Worm (Caenorhabditis elegans): ENCODE data around the gene asm-2.
A peak's percentile ranks its signal among the peaks of the same experiment; 100 is the strongest.

asm-2 gene

DNA sequence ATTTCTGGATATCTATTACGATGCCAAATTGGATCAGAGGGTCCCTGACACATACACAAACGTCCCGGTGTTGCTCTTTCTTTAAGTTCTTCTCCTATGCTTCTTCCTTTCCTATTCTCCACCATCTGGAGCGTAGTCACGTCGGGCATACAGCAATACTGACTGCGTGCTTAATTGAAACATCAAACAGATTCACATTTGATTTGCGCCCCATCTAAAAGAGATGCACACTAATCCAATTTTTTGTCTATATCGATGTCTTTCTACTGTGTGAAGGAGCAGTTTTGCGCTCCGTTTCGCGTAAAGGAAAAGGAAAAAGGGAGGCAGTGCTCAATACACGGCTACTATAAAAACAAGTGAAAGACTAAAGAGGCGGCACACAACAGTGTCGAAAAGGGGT, 4.7 kb upstream of the asm-2 start:
- TF ChIP-seq unc-42 (tag; optimal IDR thresholded peaks at IDR 0.05) (peak; percentile 87), rnt-1 (tag; optimal IDR thresholded peaks at IDR 0.05) (no peak)

DNA sequence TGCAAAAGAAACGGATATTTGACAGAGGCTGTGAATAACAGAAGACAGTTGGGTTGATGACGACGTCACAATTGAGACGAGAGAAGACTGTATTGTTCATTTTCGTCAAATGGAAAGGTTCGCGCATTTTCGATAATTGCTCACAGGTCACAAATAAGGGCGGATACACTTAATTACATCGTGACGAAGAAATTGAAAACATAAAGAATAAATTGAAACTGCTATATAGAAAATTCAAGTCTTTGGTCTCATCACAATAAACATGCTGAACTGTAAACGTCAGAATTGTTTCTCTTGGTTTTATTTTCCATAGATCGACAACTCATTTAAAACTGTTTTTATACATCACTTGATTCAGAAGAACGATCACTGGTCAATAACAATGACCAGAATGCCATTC, 2.8 kb upstream of the asm-2 start, which contains the start of gene ZK455.5:
ZK455.5 (minus strand) TSS at position 101 of the 400 bp plus-strand sequence.
- TF ChIP-seq pag-3 (tag; optimal IDR thresholded peaks at IDR 0.05; ENCODE audit: borderline replicate concordance) = no peak
- TF ChIP-seq pros-1 (tag; optimal IDR thresholded peaks at IDR 0.05) = no peak
- TF ChIP-seq madf-2 (tag; optimal IDR thresholded peaks at IDR 0.05) = no peak
- TF ChIP-seq nhr-232 (tag; optimal IDR thresholded peaks at IDR 0.05) = no peak
- TF ChIP-seq tbx-7 (tag; optimal IDR thresholded peaks at IDR 0.05) = no peak
- TF ChIP-seq ceh-6 (GFP tag; optimal IDR thresholded peaks at IDR 0.05) = no peak
- no peak for TF ChIP-seq npax-4 (tag; optimal IDR thresholded peaks at IDR 0.05)
- TF ChIP-seq sox-2 (GFP tag; IDR thresholded peaks at IDR 0.05) = no peak
- no peak for TF ChIP-seq ceh-19 (GFP tag; optimal IDR thresholded peaks at IDR 0.05)

DNA sequence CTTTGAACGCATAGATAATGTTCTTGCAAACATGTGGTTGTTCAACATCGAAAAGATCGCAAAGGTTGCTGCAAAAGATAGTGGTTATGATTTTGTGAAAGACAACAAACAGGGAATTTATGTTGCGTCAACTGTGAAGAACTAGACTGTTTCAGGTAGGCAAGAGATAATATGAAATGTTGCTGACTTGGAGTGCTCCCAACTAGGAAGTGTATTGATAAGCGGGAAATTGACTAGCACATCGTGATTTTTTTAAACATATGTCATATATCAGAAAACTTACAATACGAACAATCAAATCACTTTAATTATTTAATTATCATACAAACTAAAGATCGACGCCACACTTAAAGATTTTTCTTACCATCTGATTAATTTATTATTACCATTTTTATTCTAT, 826 bp downstream of the asm-2 start:
- no peak for TF ChIP-seq hlh-30 (tag; optimal IDR thresholded peaks at IDR 0.05; ENCODE audit: insufficient read depth)
- no peak for TF ChIP-seq unc-42 (tag; optimal IDR thresholded peaks at IDR 0.05)
- no peak for TF ChIP-seq zip-5 (tag; optimal IDR thresholded peaks at IDR 0.05)
- TF ChIP-seq nhr-11 (tag; optimal IDR thresholded peaks at IDR 0.05) = no peak
- TF ChIP-seq elt-2 (tag; optimal IDR thresholded peaks at IDR 0.05) = no peak
- TF ChIP-seq fkh-6 (tag; optimal IDR thresholded peaks at IDR 0.05) = no peak
- no peak for TF ChIP-seq pha-2 (tag; optimal IDR thresholded peaks at IDR 0.05)
- no peak for TF ChIP-seq ceh-45 (GFP tag; IDR thresholded peaks at IDR 0.05)
- TF ChIP-seq syd-9 (tag; optimal IDR thresholded peaks at IDR 0.05) = no peak
- TF ChIP-seq eyg-1 (tag; optimal IDR thresholded peaks at IDR 0.05) = no peak
- no peak for TF ChIP-seq nfya-1 (tag; optimal IDR thresholded peaks at IDR 0.05)
- no peak for TF ChIP-seq lin-11 (tag; optimal IDR thresholded peaks at IDR 0.05)
- TF ChIP-seq K09A11.1 (tag; optimal IDR thresholded peaks at IDR 0.05; ENCODE audit: insufficient read depth) = no peak
- no peak for TF ChIP-seq hlh-8 (tag; optimal IDR thresholded peaks at IDR 0.05)
- no peak for TF ChIP-seq ztf-16 (tag; optimal IDR thresholded peaks at IDR 0.05)
- TF ChIP-seq pros-1 (tag; optimal IDR thresholded peaks at IDR 0.05) = no peak

DNA sequence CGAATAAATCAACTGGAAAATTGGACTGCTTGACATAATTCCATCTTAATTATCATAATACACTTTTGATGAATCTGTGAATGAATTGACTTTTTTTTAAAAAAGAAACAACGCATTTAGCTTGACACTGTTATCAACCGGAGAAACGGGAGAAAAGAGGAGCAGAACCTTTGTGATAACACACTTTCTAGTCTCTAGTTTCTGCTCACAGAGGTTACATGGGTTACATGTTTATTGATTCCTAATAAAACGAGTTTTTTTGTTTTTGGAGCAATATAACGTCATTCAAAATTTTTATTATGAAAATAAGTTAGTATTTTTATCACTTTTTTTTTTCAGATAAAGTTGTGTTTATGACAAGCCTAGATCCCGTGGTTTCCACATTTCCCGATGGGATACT, 6.1 kb downstream of the asm-2 start, which contains the start of gene hizr-1:
hizr-1 (plus strand) TSS at position 340 of the 400 bp plus-strand sequence.
- TF ChIP-seq C38D4.7 (GFP tag; optimal IDR thresholded peaks at IDR 0.05) (no peak), sox-2 (GFP tag; IDR thresholded peaks at IDR 0.05) (no peak), ama-1 (optimal IDR thresholded peaks at IDR 0.05) (no peak), pax-1 (tag; optimal IDR thresholded peaks at IDR 0.05) (no peak), sox-4 (tag; optimal IDR thresholded peaks at IDR 0.05) (no peak), ceh-31 (tag; optimal IDR thresholded peaks at IDR 0.05) (no peak), unc-42 (tag; optimal IDR thresholded peaks at IDR 0.05) (no peak), pqm-1 (tag; optimal IDR thresholded peaks at IDR 0.05) (no peak), pha-2 (tag; optimal IDR thresholded peaks at IDR 0.05) (no peak), ceh-2 (tag; optimal IDR thresholded peaks at IDR 0.05) (no peak), elt-2 (tag; optimal IDR thresholded peaks at IDR 0.05) (no peak), unc-86 (tag; optimal IDR thresholded peaks at IDR 0.05) (no peak), hlh-8 (tag; optimal IDR thresholded peaks at IDR 0.05) (no peak), hlh-15 (tag; optimal IDR thresholded peaks at IDR 0.05) (no peak), ref-2 (tag; optimal IDR thresholded peaks at IDR 0.05) (no peak), ceh-45 (GFP tag; IDR thresholded peaks at IDR 0.05) (no peak), fkh-10 (GFP tag; optimal IDR thresholded peaks at IDR 0.05) (no peak), syd-9 (tag; optimal IDR thresholded peaks at IDR 0.05) (no peak)

DNA sequence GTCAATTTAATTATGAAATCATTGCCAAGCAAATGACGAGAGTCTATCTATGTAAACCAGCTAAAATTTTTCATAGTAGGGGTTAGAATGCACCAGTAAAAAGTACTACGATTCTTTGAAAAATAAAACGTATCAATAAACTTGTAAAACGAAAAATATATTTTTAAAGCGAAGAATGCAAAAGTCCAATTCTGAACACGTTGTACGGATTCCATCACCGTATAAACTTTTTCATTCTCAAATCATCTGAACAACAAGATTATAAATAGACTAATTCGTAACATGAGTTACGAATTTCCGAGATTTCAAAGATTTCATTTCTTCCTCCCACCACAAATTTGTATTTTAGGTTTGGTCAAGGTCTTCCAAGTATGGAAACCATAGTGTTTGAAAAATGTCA, 7.3 kb downstream of the asm-2 start, which contains the start of gene nlp-57:
nlp-57 (plus strand) TSS at position 301 of the 400 bp plus-strand sequence.
- TF ChIP-seq ceh-14 (tag; optimal IDR thresholded peaks at IDR 0.05) (no peak), ceh-24 (tag; optimal IDR thresholded peaks at IDR 0.05) (no peak), lim-6 (tag; optimal IDR thresholded peaks at IDR 0.05) (no peak), fax-1 (tag; optimal IDR thresholded peaks at IDR 0.05) (no peak), sox-4 (tag; optimal IDR thresholded peaks at IDR 0.05) (no peak), ahr-1 (tag; optimal IDR thresholded peaks at IDR 0.05) (no peak), pha-4 (tag; optimal IDR thresholded peaks at IDR 0.05) (no peak)
